Fruit fly (Drosophila melanogaster) whole organism: ENCODE data around the gene Gr5a.

Experiments
- CG8478 ChIP-seq: fragments of >200 bp; optimal IDR thresholded peaks from 2 replicates; lab custom pipeline; 2018; ENCODE audit warnings: inconsistent platforms
- psq ChIP-seq: fragments of >200 bp; optimal IDR thresholded peaks from 2 replicates; lab custom pipeline; 2017

- TF ChIP-seq psq (no peak), CG8478 (lab: Kevin White, UChicago) (no peak)
Measured at dm6 chrX:5678178-5678470, 2.3 kb upstream of the Gr5a start.
